Fruit fly (Drosophila melanogaster) whole organism, embryonic: ENCODE measurements around the gene Fdx1.

ENCODE experiments used
- Adf1 ChIP-seq: fragments of 200-800 bp; sonication (Bioruptor generic); IDR thresholded peaks from 2 replicates; pipeline ENCODE4 v1.3.6; 2022; ENCODE audit warnings: missing biosample characterization, missing genetic modification characterization
- BEAF-32 ChIP-seq: fragments of 200-800 bp; sonication (Bioruptor generic); optimal IDR thresholded peaks from 3 replicates; lab custom pipeline; 2017; ENCODE audit warnings: missing biosample characterization, missing genetic modification characterization, mild to moderate bottlenecking, moderate library complexity, missing genetic modification reagents
- BtbVII ChIP-seq: fragments of 200-800 bp; sonication (Bioruptor generic); optimal IDR thresholded peaks from 3 replicates; lab custom pipeline; 2017; ENCODE audit warnings: missing biosample characterization, mild to moderate bottlenecking, missing genetic modification characterization
- CG10209 ChIP-seq: fragments of 200-800 bp; sonication (Bioruptor generic); optimal IDR thresholded peaks from 3 replicates; lab custom pipeline; 2017; ENCODE audit warnings: missing biosample characterization, mild to moderate bottlenecking, missing genetic modification characterization, missing genetic modification reagents
- CG11247 ChIP-seq: fragments of 200-800 bp; sonication (Bioruptor generic); IDR thresholded peaks from 2 replicates; pipeline ENCODE4 v1.3.6; 2022; ENCODE audit warnings: missing biosample characterization, missing genetic modification characterization
- CG11696 ChIP-seq: fragments of 200-800 bp; sonication (Bioruptor generic); IDR thresholded peaks from 2 replicates; pipeline ENCODE4 v1.3.6; 2022; ENCODE audit warnings: missing biosample characterization, missing genetic modification characterization
- CG12236 ChIP-seq: fragments of 200-800 bp; sonication (Bioruptor generic); optimal IDR thresholded peaks from 2 replicates; lab custom pipeline; 2016; ENCODE audit warnings: missing biosample characterization, missing genetic modification characterization
- CG12299 ChIP-seq: fragments of 200-800 bp; sonication (Bioruptor generic); optimal IDR thresholded peaks from 2 replicates; lab custom pipeline; 2018; ENCODE audit warnings: missing biosample characterization, mild to moderate bottlenecking, missing genetic modification characterization
- CG15073 ChIP-seq: fragments of 200-800 bp; sonication (Bioruptor generic); optimal IDR thresholded peaks from 2 replicates; lab custom pipeline; 2016; ENCODE audit warnings: missing biosample characterization, missing genetic modification characterization
- CG15601 ChIP-seq: fragments of 200-800 bp; sonication (Bioruptor generic); optimal IDR thresholded peaks from 3 replicates; lab custom pipeline; 2019; ENCODE audit warnings: missing biosample characterization, mild to moderate bottlenecking, missing genetic modification characterization, moderate library complexity
- CG1647 ChIP-seq: fragments of 200-800 bp; sonication (Bioruptor generic); optimal IDR thresholded peaks from 3 replicates; lab custom pipeline; 2016; ENCODE audit warnings: missing biosample characterization, missing genetic modification characterization
- CG17359 ChIP-seq: fragments of 200-800 bp; sonication (Bioruptor generic); optimal IDR thresholded peaks from 3 replicates; lab custom pipeline; 2018; ENCODE audit warnings: missing biosample characterization, mild to moderate bottlenecking, missing genetic modification characterization, moderate library complexity
- CG18011 ChIP-seq: fragments of 200-800 bp; sonication (Bioruptor generic); optimal IDR thresholded peaks from 2 replicates; lab custom pipeline; 2017; ENCODE audit warnings: missing biosample characterization, missing genetic modification characterization, mild to moderate bottlenecking, moderate library complexity, missing genotype
- CG3281 ChIP-seq: fragments of 200-800 bp; sonication (Bioruptor generic); optimal IDR thresholded peaks from 3 replicates; lab custom pipeline; 2017; ENCODE audit warnings: missing biosample characterization, mild to moderate bottlenecking, missing genetic modification characterization
- CG34224 ChIP-seq: fragments of 200-800 bp; sonication (Bioruptor generic); IDR thresholded peaks from 3 replicates; pipeline ENCODE4 v1.3.6; 2022; ENCODE audit warnings: missing biosample characterization, missing genetic modification characterization; ENCODE audit not compliant: partially characterized antibody
- CG34422 ChIP-seq: fragments of 200-800 bp; sonication (Bioruptor generic); IDR thresholded peaks from 3 replicates; pipeline ENCODE4 v1.3.6; 2022; ENCODE audit warnings: missing biosample characterization, missing genetic modification characterization
- CG3995 ChIP-seq: fragments of 200-800 bp; sonication (Bioruptor generic); optimal IDR thresholded peaks from 3 replicates; lab custom pipeline; 2016; ENCODE audit warnings: missing biosample characterization, missing genetic modification characterization
- CG5180 ChIP-seq: fragments of 200-800 bp; sonication (Bioruptor generic); optimal IDR thresholded peaks from 3 replicates; lab custom pipeline; 2017; ENCODE audit warnings: missing biosample characterization, missing genetic modification characterization, mild to moderate bottlenecking, moderate library complexity, missing genetic modification reagents
- CG6175 ChIP-seq: fragments of 200-800 bp; sonication (Bioruptor generic); IDR thresholded peaks from 3 replicates; pipeline ENCODE4 v1.3.6; 2022; ENCODE audit warnings: missing biosample characterization, missing genetic modification characterization
- CG7271 ChIP-seq: fragments of 200-800 bp; sonication (Bioruptor generic); optimal IDR thresholded peaks from 2 replicates; lab custom pipeline; 2018; ENCODE audit warnings: missing biosample characterization, mild to moderate bottlenecking, missing genetic modification characterization, moderate library complexity
- D19B ChIP-seq: fragments of 200-800 bp; sonication (Bioruptor generic); optimal IDR thresholded peaks from 2 replicates; lab custom pipeline; 2017; ENCODE audit warnings: missing biosample characterization, mild to moderate bottlenecking, missing genetic modification characterization
- Dek ChIP-seq: fragments of 200-800 bp; sonication (Bioruptor generic); optimal IDR thresholded peaks from 3 replicates; lab custom pipeline; 2019; ENCODE audit warnings: missing biosample characterization, mild to moderate bottlenecking, missing genetic modification characterization, moderate library complexity
- Dll ChIP-seq: fragments of 200-800 bp; sonication (Bioruptor generic); IDR thresholded peaks from 4 replicates; pipeline ENCODE4 v1.3.6; 2022; ENCODE audit warnings: missing biosample characterization, missing genetic modification characterization; ENCODE audit not compliant: partially characterized antibody
- Doc3 ChIP-seq: fragments of 200-800 bp; sonication (Bioruptor generic); IDR thresholded peaks from 3 replicates; pipeline ENCODE4 v1.3.6; 2022; ENCODE audit warnings: missing biosample characterization, missing genetic modification characterization; ENCODE audit not compliant: partially characterized antibody
- Dref ChIP-seq: fragments of 200-800 bp; sonication (Bioruptor generic); IDR thresholded peaks from 2 replicates; pipeline ENCODE4 v1.3.6; 2022; ENCODE audit warnings: missing biosample characterization, missing genetic modification characterization
- Eip74EF ChIP-seq, 2 experiments: fragments of 200-800 bp in 1 of 2; fragments of >200 bp in 1 of 2; sonication (Bioruptor generic) in 1 of 2; optimal IDR thresholded peaks; 2 replicates each; lab custom pipeline; 2017 to 2019; ENCODE audit warnings: missing biosample characterization in 2 of 2, missing genetic modification characterization in 2 of 2, mild to moderate bottlenecking in 1 of 2, moderate library complexity in 1 of 2
- Fer1 ChIP-seq: fragments of 200-800 bp; sonication (Bioruptor generic); optimal IDR thresholded peaks from 2 replicates; lab custom pipeline; 2017; ENCODE audit warnings: missing biosample characterization, mild to moderate bottlenecking, missing genetic modification characterization
- HLHmδ ChIP-seq: fragments of 200-800 bp; sonication (Bioruptor generic); optimal IDR thresholded peaks from 2 replicates; lab custom pipeline; 2018; ENCODE audit warnings: missing biosample characterization, mild to moderate bottlenecking, missing genetic modification characterization, moderate library complexity
- Hmr ChIP-seq: fragments of 200-800 bp; sonication (Bioruptor generic); optimal IDR thresholded peaks from 3 replicates; lab custom pipeline; 2017; ENCODE audit warnings: mild to moderate bottlenecking, missing biosample characterization, missing genetic modification reagents, missing genetic modification characterization
- NC2α ChIP-seq: fragments of 200-800 bp; sonication (Bioruptor generic); optimal IDR thresholded peaks from 2 replicates; lab custom pipeline; 2016; ENCODE audit warnings: missing biosample characterization, missing genetic modification characterization
- ase ChIP-seq: fragments of 200-800 bp; sonication (Bioruptor generic); IDR thresholded peaks from 3 replicates; pipeline ENCODE4 v1.3.6; 2022; ENCODE audit warnings: missing biosample characterization, missing genetic modification characterization
- bab2 ChIP-seq: fragments of 200-800 bp; sonication (Bioruptor generic); optimal IDR thresholded peaks from 2 replicates; lab custom pipeline; 2016; ENCODE audit warnings: missing biosample characterization, missing genetic modification characterization
- ci ChIP-seq: fragments of 200-800 bp; sonication (Bioruptor generic); IDR thresholded peaks from 3 replicates; pipeline ENCODE4 v1.3.6; 2022; ENCODE audit warnings: missing biosample characterization, missing genetic modification characterization
- da ChIP-seq: fragments of 200-800 bp; sonication (Bioruptor generic); optimal IDR thresholded peaks from 2 replicates; lab custom pipeline; 2016; ENCODE audit warnings: missing biosample characterization, missing genetic modification characterization
- dimm ChIP-seq: fragments of 200-800 bp; sonication (Bioruptor generic); IDR thresholded peaks from 2 replicates; pipeline ENCODE4 v1.3.6; 2022; ENCODE audit warnings: missing biosample characterization, missing genetic modification characterization
- dmrt99B ChIP-seq: fragments of 200-800 bp; sonication (Bioruptor generic); optimal IDR thresholded peaks from 2 replicates; lab custom pipeline; 2018; ENCODE audit warnings: missing biosample characterization, mild to moderate bottlenecking, missing genetic modification characterization, moderate library complexity
- fd96Cb ChIP-seq: fragments of 200-800 bp; sonication (Bioruptor generic); optimal IDR thresholded peaks from 2 replicates; lab custom pipeline; 2018; ENCODE audit warnings: missing biosample characterization, mild to moderate bottlenecking, missing genetic modification characterization, moderate library complexity
- her ChIP-seq: fragments of 200-800 bp; sonication (Bioruptor generic); optimal IDR thresholded peaks from 2 replicates; lab custom pipeline; 2016; ENCODE audit warnings: missing biosample characterization, missing genetic modification characterization
- kah ChIP-seq: fragments of 200-800 bp; sonication (Bioruptor generic); optimal IDR thresholded peaks from 2 replicates; lab custom pipeline; 2018; ENCODE audit warnings: missing biosample characterization, mild to moderate bottlenecking, missing genetic modification characterization
- lbe ChIP-seq: fragments of 200-800 bp; sonication (Bioruptor generic); optimal IDR thresholded peaks from 2 replicates; lab custom pipeline; 2016; ENCODE audit warnings: missing biosample characterization, mild to moderate bottlenecking, missing genetic modification characterization
- lilli ChIP-seq: fragments of 200-800 bp; sonication (Bioruptor generic); optimal IDR thresholded peaks from 3 replicates; lab custom pipeline; 2016; ENCODE audit warnings: missing biosample characterization, missing genetic modification characterization
- luna ChIP-seq: fragments of 200-800 bp; sonication (Bioruptor generic); optimal IDR thresholded peaks from 2 replicates; lab custom pipeline; 2016; ENCODE audit warnings: missing biosample characterization, missing genetic modification characterization
- nau ChIP-seq: fragments of 200-800 bp; sonication (Bioruptor generic); optimal IDR thresholded peaks from 3 replicates; lab custom pipeline; 2017; ENCODE audit warnings: missing biosample characterization, mild to moderate bottlenecking, missing genetic modification characterization, missing genetic modification reagents
- pnt ChIP-seq: fragments of 200-800 bp; sonication (Bioruptor generic); optimal IDR thresholded peaks from 3 replicates; lab custom pipeline; 2016; ENCODE audit warnings: missing biosample characterization, missing genetic modification characterization
- sens-2 ChIP-seq: fragments of 200-800 bp; sonication (Bioruptor generic); IDR thresholded peaks from 2 replicates; pipeline ENCODE4 v1.3.6; 2022; ENCODE audit warnings: missing biosample characterization, missing genetic modification characterization
- slbo ChIP-seq: fragments of 200-800 bp; sonication (Bioruptor generic); IDR thresholded peaks from 2 replicates; pipeline ENCODE4 v1.3.6; 2022; ENCODE audit warnings: missing biosample characterization, missing genetic modification characterization
- tio ChIP-seq: fragments of 200-800 bp; sonication (Bioruptor generic); optimal IDR thresholded peaks from 2 replicates; lab custom pipeline; 2017; ENCODE audit warnings: missing biosample characterization, missing genetic modification characterization, inconsistent platforms
- tna ChIP-seq: fragments of 200-800 bp; sonication (Bioruptor generic); IDR thresholded peaks from 2 replicates; pipeline ENCODE4 v1.3.6; 2022; ENCODE audit warnings: missing biosample characterization, missing genetic modification characterization; ENCODE audit not compliant: partially characterized antibody
- wdn ChIP-seq: fragments of 200-800 bp; sonication (Bioruptor generic); IDR thresholded peaks from 2 replicates; pipeline ENCODE4 v1.3.6; 2022; ENCODE audit warnings: missing biosample characterization, missing genetic modification characterization

Gene Fdx1

dm6 chr3L:9420054-9420818 is 49.2 kb upstream of the Fdx1 start (continued):
- TF ChIP-seq nau (GFP tag; lab: Kevin White, UChicago) (peak; percentile 59), wdn (GFP tag; lab: Robert Waterston, UW) (no peak; the same call in 1 of the 2 replicates), CG18011 (GFP tag; lab: Kevin White, UChicago) (no peak), dmrt99B (tag; lab: Kevin White, UChicago) (peak; percentile 75), D19B (GFP tag; lab: Kevin White, UChicago) (no peak), BtbVII (GFP tag; lab: Kevin White, UChicago) (no peak), bab2 (GFP tag; lab: Kevin White, UChicago) (peak; percentile 18), Eip74EF (GFP tag; optimal IDR thresholded peaks at IDR 0.05; lab: Kevin White, UChicago) (peak in 1 of 2 experiments; percentile 53), lilli (GFP tag; lab: Kevin White, UChicago) (peak; percentile 18), CG34224 (no peak), BEAF-32 (GFP tag; lab: Kevin White, UChicago) (no peak), CG5180 (GFP tag; lab: Kevin White, UChicago) (no peak), Dref (GFP tag; lab: Robert Waterston, UW) (no peak), da (GFP tag; lab: Kevin White, UChicago) (no peak), CG12236 (GFP tag; lab: Kevin White, UChicago) (peak; percentile 12), CG3995 (GFP tag; lab: Kevin White, UChicago) (no peak), Hmr (GFP tag; lab: Kevin White, UChicago) (peak; percentile 9), Adf1 (GFP tag; lab: Robert Waterston, UW) (no peak), ase (GFP tag; lab: Robert Waterston, UW) (no peak), her (GFP tag; lab: Kevin White, UChicago) (no peak), CG1647 (GFP tag; lab: Kevin White, UChicago) (peak; percentile 22), tio (no peak), Fer1 (peak; percentile 21), NC2α (no peak), dimm (no peak), tna (GFP tag; lab: Robert Waterston, UW) (no peak), CG34422 (GFP tag; lab: Robert Waterston, UW) (peak; percentile 27; the same call in 1 of the 3 replicates), CG17359 (tag; lab: Kevin White, UChicago) (peak; percentile 66), CG11696 (GFP tag; lab: Robert Waterston, UW) (peak; percentile 85), Dek (tag; lab: Kevin White, UChicago) (no peak), CG7271 (tag; lab: Kevin White, UChicago) (no peak), fd96Cb (tag; lab: Kevin White, UChicago) (peak; percentile 39), pnt (no peak), slbo (GFP tag; lab: Robert Waterston, UW) (peak; percentile 38), luna (no peak), CG6175 (GFP tag; lab: Robert Waterston, UW) (no peak), Dll (GFP tag; lab: Robert Waterston, UW) (no peak), kah (GFP tag; lab: Kevin White, UChicago) (no peak), CG12299 (tag; lab: Kevin White, UChicago) (no peak), lbe (GFP tag; lab: Kevin White, UChicago) (peak; percentile 92), CG11247 (GFP tag; lab: Robert Waterston, UW) (0 out of 2 replicates have a peak, but pooled peaks have one; percentile 19), Doc3 (no peak), HLHmδ (no peak), CG15601 (tag; lab: Kevin White, UChicago) (no peak), CG3281 (GFP tag; lab: Kevin White, UChicago) (peak; percentile 25), CG15073 (no peak), CG10209 (GFP tag; lab: Kevin White, UChicago) (peak; percentile 26), sens-2 (GFP tag; lab: Robert Waterston, UW) (no peak), ci (GFP tag; lab: Robert Waterston, UW) (peak; percentile 84)
